Worm (Caenorhabditis elegans): Measurements from ENCODE around the gene fbxa-88.
A peak's percentile ranks its signal among the peaks of the same experiment; 100 is the strongest.

Gene fbxa-88

DNA sequence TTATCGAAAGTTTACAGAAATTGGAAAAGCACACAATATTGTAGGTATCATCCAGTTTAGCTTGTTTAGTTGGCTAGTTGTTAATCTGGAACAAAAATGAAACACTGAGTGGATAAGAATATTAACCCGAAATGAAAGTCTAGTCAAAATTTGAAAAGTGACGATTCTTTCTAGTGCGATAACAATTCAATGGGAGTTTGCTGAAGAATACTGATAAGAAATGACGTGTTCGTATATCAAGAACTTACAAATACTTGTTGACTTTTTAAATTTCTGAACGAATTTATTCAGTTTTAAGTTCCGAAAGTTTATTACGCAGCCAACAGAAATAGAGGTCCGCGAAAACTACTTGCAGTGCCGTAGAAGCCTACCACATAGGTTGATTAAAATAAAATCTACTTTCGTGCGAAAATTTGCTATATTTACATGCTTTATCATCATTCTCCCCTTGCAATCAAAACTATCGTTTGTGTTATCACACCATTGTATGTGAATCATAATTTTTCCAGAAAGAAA is at the start of gene fbxa-88:
Gene fbxa-88 (minus strand): TSS at position 51 of the 516 bp plus-strand sequence.
- TF ChIP-seq nhr-19 (GFP tag; conservative IDR thresholded peaks at IDR 0.05), result no peak
- peak; percentile 47 for TF ChIP-seq pqm-1 (tag; optimal IDR thresholded peaks at IDR 0.05)
- no peak for TF ChIP-seq lin-35 (GFP tag; optimal IDR thresholded peaks at IDR 0.05)
- peak; percentile 12 for TF ChIP-seq nhr-20 (tag; optimal IDR thresholded peaks at IDR 0.05)
- TF ChIP-seq elt-2 (tag; optimal IDR thresholded peaks at IDR 0.05), result peak; percentile 80

DNA sequence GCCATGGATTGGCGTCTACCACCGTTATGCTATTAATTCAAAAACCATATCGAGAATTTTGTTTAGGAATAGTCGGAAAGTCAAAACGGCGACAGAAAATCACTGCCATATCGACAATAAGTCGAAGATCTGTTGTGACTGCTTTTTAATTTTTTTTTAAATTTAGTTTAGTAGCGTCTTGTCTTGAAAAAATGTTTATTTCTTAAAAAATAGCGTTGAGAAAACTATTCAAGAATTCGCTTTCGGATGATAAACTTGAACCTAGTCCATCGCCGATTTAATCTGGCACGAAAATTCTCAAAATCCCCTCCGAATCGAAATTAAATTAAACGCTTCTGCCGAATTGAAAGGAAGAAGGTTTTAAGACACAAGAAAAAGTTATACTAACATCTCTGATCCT is 49.2 kb upstream of the fbxa-88 start, which contains the start of gene srh-279:
Gene srh-279 (plus strand): TSS at position 301 of the 400 bp plus-strand sequence.
- TF ChIP-seq mef-2 (tag; optimal IDR thresholded peaks at IDR 0.05), result no peak
- no peak for TF ChIP-seq efl-1 (optimal IDR thresholded peaks at IDR 0.05)
- no peak for TF ChIP-seq efl-1 (GFP tag; optimal IDR thresholded peaks at IDR 0.05 in 1 of 2)
- TF ChIP-seq ceh-88 (GFP tag; IDR thresholded peaks at IDR 0.05), result no peak
- TF ChIP-seq mep-1 (tag; optimal IDR thresholded peaks at IDR 0.05), result no peak
- TF ChIP-seq nhr-11 (tag; optimal IDR thresholded peaks at IDR 0.05), result no peak
- TF ChIP-seq nhr-19 (GFP tag; conservative IDR thresholded peaks at IDR 0.05), result no peak
- no peak for TF ChIP-seq F16B12.6 (tag; optimal IDR thresholded peaks at IDR 0.05)
- TF ChIP-seq nhr-90 (tag; optimal IDR thresholded peaks at IDR 0.05; ENCODE audit: poor library complexity), result no peak
- no peak for TF ChIP-seq nhr-71 (tag; optimal IDR thresholded peaks at IDR 0.05)
- TF ChIP-seq sox-4 (tag; optimal IDR thresholded peaks at IDR 0.05), result no peak
- TF ChIP-seq pag-3 (tag; optimal IDR thresholded peaks at IDR 0.05; ENCODE audit: borderline replicate concordance, insufficient read depth), result no peak
- no peak for TF ChIP-seq fkh-4 (tag; optimal IDR thresholded peaks at IDR 0.05; ENCODE audit: borderline replicate concordance)

DNA sequence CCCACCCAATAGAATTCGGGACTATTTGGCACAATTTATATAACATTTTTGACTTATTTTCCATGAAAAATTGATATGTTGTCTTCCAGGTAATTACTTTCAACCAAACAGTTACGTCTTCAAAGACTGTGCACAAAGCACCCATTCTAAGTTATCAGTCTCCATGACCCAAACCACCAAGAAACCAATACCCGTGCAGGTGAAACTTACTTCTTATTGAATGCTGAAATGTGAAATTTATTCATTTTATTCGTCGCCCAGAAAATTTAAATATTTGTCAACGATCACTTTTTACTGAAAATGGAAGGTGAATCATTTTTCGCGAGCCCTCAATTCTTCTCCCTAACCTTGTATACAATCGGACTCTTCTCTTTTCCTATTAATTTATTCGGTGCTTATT is 47.6 kb upstream of the fbxa-88 start, which contains the start of gene srh-281:
Gene srh-281 (plus strand): TSS at position 301 of the 400 bp plus-strand sequence.
- TF ChIP-seq swsn-7 (tag; optimal IDR thresholded peaks at IDR 0.05), result no peak
- no peak for TF ChIP-seq irx-1 (tag; optimal IDR thresholded peaks at IDR 0.05)
- TF ChIP-seq blmp-1 (tag; optimal IDR thresholded peaks at IDR 0.05), result no peak
- TF ChIP-seq C34B4.2 (tag; optimal IDR thresholded peaks at IDR 0.05), result no peak
- TF ChIP-seq skn-1 (tag; optimal IDR thresholded peaks at IDR 0.05), result no peak
- TF ChIP-seq nhr-77 (tag; optimal IDR thresholded peaks at IDR 0.05), result no peak
- no peak for TF ChIP-seq ceh-63 (GFP tag; optimal IDR thresholded peaks at IDR 0.05)
- no peak for TF ChIP-seq sox-4 (tag; optimal IDR thresholded peaks at IDR 0.05)
- no peak for TF ChIP-seq nhr-12 (tag; optimal IDR thresholded peaks at IDR 0.05)
- TF ChIP-seq vab-15 (tag; optimal IDR thresholded peaks at IDR 0.05), result no peak
- TF ChIP-seq ces-1 (GFP tag; optimal IDR thresholded peaks at IDR 0.05), result no peak
- TF ChIP-seq aly-2 (tag; optimal IDR thresholded peaks at IDR 0.05), result no peak
- no peak for TF ChIP-seq nhr-71 (tag; optimal IDR thresholded peaks at IDR 0.05)
- no peak for TF ChIP-seq mdl-1 (tag; optimal IDR thresholded peaks at IDR 0.05)
- TF ChIP-seq ztf-11 (tag; optimal IDR thresholded peaks at IDR 0.05), result no peak

ce11 chrV:16183357-16183756 is 40.4 kb upstream of the fbxa-88 start, which contains the start of gene srz-14:
srz-14 (plus strand) TSS chrV:16183657.
- TF ChIP-seq fkh-10 (GFP tag; optimal IDR thresholded peaks at IDR 0.05) (no peak), nhr-20 (tag; optimal IDR thresholded peaks at IDR 0.05) (no peak), nhr-237 (tag; optimal IDR thresholded peaks at IDR 0.05) (no peak), nhr-19 (GFP tag; conservative IDR thresholded peaks at IDR 0.05) (no peak), egl-27 (tag; optimal IDR thresholded peaks at IDR 0.05) (no peak), sptf-1 (tag; optimal IDR thresholded peaks at IDR 0.05) (no peak)

DNA sequence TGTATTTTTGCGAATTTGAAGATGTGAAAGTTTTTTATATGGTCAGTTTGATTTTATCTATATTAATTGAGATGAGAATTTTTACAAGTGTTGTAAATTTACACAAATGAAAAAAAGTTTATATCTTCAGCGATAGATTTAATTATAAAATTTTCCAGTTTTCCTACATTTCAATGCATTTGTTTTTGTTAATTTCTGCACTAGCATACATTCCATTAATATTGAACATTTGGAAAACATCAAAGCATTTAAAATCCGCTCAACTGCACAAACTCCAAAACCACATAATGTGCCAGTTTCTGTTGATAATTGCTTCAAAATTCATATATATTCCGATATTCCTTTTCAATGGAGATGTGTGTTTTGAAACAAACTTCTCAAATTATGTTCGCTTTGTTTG is 40.0 kb upstream of the fbxa-88 start, which contains the start of gene srh-277:
Gene srh-277 (plus strand): TSS at position 301 of the 400 bp plus-strand sequence.
- TF ChIP-seq nhr-84 (tag; optimal IDR thresholded peaks at IDR 0.05), result no peak
- no peak for TF ChIP-seq aly-2 (tag; optimal IDR thresholded peaks at IDR 0.05)
- no peak for TF ChIP-seq nhr-20 (tag; optimal IDR thresholded peaks at IDR 0.05)
- no peak for TF ChIP-seq mep-1 (tag; optimal IDR thresholded peaks at IDR 0.05)
- TF ChIP-seq grh-1 (GFP tag; IDR thresholded peaks at IDR 0.05), result no peak
- TF ChIP-seq sup-37 (GFP tag; optimal IDR thresholded peaks at IDR 0.05), result no peak

Measured in whole organism, L1 larva.